Worm (Caenorhabditis elegans): Measurements from ENCODE around the gene srr-7.

- TF ChIP-seq egl-43 (GFP tag; IDR thresholded peaks at IDR 0.05) (no peak), F44E2.7 (GFP tag; IDR thresholded peaks at IDR 0.05) (no peak), mxl-2 (GFP tag; conservative IDR thresholded peaks at IDR 0.05) (no peak), skn-1 (tag; optimal IDR thresholded peaks at IDR 0.05) (no peak), nhr-10 (tag; optimal IDR thresholded peaks at IDR 0.05) (no peak), ceh-20 (GFP tag; IDR thresholded peaks at IDR 0.05) (no peak), unc-39 (tag; optimal IDR thresholded peaks at IDR 0.05) (no peak), dpl-1 (GFP tag; optimal IDR thresholded peaks at IDR 0.05) (no peak), lsy-2 (tag; optimal IDR thresholded peaks at IDR 0.05) (no peak), nhr-76 (tag; optimal IDR thresholded peaks at IDR 0.05) (no peak), pha-4 (GFP tag; IDR thresholded peaks at IDR 0.05) (no peak), pha-4 (tag; optimal IDR thresholded peaks at IDR 0.05) (no peak), fkh-10 (GFP tag; optimal IDR thresholded peaks at IDR 0.05) (no peak), mdl-1 (tag; optimal IDR thresholded peaks at IDR 0.05) (no peak), lin-13 (GFP tag; optimal IDR thresholded peaks at IDR 0.05) (no peak)
Observed at ce11 chrV:15088613-15089012, 39.4 kb upstream of the srr-7 start, which contains the start of gene C01G10.18.

Measured in whole organism, L4 larva.